Fruit fly (Drosophila melanogaster) Kc167 (cell line): ENCODE measurements around the gene Oamb.

ENCODE experiments used
- Myc ChIP-seq: fragments of >200 bp; optimal IDR thresholded peaks from 2 replicates; lab custom pipeline; 2017; ENCODE audit warnings: missing external identifiers
- Sin3A ChIP-seq: fragments of >200 bp; optimal IDR thresholded peaks from 2 replicates; lab custom pipeline; 2018; ENCODE audit warnings: missing external identifiers
- h ChIP-seq: fragments of >200 bp; optimal IDR thresholded peaks from 3 replicates; lab custom pipeline; 2018; ENCODE audit warnings: missing external identifiers
- insv ChIP-seq: fragments of >200 bp; optimal IDR thresholded peaks from 3 replicates; lab custom pipeline; 2018; ENCODE audit warnings: missing external identifiers
- psq ChIP-seq: fragments of >200 bp; optimal IDR thresholded peaks from 2 replicates; lab custom pipeline; 2017; ENCODE audit warnings: missing external identifiers
- ttk ChIP-seq: sonication (Bioruptor generic); optimal IDR thresholded peaks from 2 replicates; lab custom pipeline; 2017; ENCODE audit warnings: missing external identifiers

dm6 chr3R:20652350-20652749 lies 62.0 kb downstream of the Oamb start, which contains the start of gene GluRIID:
- TF ChIP-seq psq (lab: Kevin White, UChicago) (no peak), Myc (no peak), h (lab: Kevin White, UChicago) (no peak), Sin3A (lab: Kevin White, UChicago) (no peak), insv (lab: Kevin White, UChicago) (no peak), ttk (lab: Kevin White, UChicago) (no peak)
